Fruit fly (Drosophila melanogaster): Measurements from ENCODE around the gene beta'COP.

- TF ChIP-seq psq (optimal IDR thresholded peaks at IDR 0.05) (no peak), h (optimal IDR thresholded peaks at IDR 0.05) (no peak), insv (optimal IDR thresholded peaks at IDR 0.05) (no peak), Myc (optimal IDR thresholded peaks at IDR 0.05) (no peak), ttk (optimal IDR thresholded peaks at IDR 0.05) (no peak)
These were observed 17.2 kb upstream of the beta'COP start, which contains the start of gene CG9377 for dm6 chr2L:13361465-13361864.
